Worm (Caenorhabditis elegans): ENCODE results near the gene R01E6.2.

- TF ChIP-seq Y53G8AR.9 (GFP tag; conservative IDR thresholded peaks at IDR 0.05), result no peak
- no peak for TF ChIP-seq unc-62 (GFP tag; optimal IDR thresholded peaks at IDR 0.05)
- no peak for TF ChIP-seq D2030.7 (GFP tag; IDR thresholded peaks at IDR 0.05)
- no peak for TF ChIP-seq snpc-4 (GFP tag; optimal IDR thresholded peaks at IDR 0.05)
- TF ChIP-seq snpc-4 (tag; optimal IDR thresholded peaks at IDR 0.05), result no peak
- no peak for TF ChIP-seq rpc-1 (optimal IDR thresholded peaks at IDR 0.05)
- TF ChIP-seq rpc-1 (tag; optimal IDR thresholded peaks at IDR 0.05), result no peak
- no peak for TF ChIP-seq hlh-12 (tag; optimal IDR thresholded peaks at IDR 0.05)
- no peak for TF ChIP-seq pha-4 (tag; optimal IDR thresholded peaks at IDR 0.05)
Observed at ce11 chrX:13542757-13543156, 23.6 kb downstream of the R01E6.2 start.
